Worm (Caenorhabditis elegans) whole organism, late embryonic: ENCODE data around the gene C45B11.5.

ENCODE experiments used
- C08G9.2 ChIP-seq: sonication (generic microtip); optimal IDR thresholded peaks from 2 replicates; lab custom pipeline; 2016; ENCODE audit warnings: mild to moderate bottlenecking, missing genetic modification characterization, moderate library complexity, missing compliant biosample characterization
- K09A11.1 ChIP-seq: sonication (generic microtip); optimal IDR thresholded peaks from 2 replicates; lab custom pipeline; 2017; ENCODE audit warnings: antibody characterized with exemption, mild to moderate bottlenecking, missing genetic modification characterization, missing compliant biosample characterization; ENCODE audit not compliant: insufficient read depth
- T23F11.4 ChIP-seq: fragments of 200-800 bp; sonication (Bioruptor generic); optimal IDR thresholded peaks from 2 replicates; lab custom pipeline; 2018; ENCODE audit warnings: mild to moderate bottlenecking, missing genetic modification characterization, missing compliant biosample characterization
- Y22D7AL.16 ChIP-seq: sonication (generic microtip); optimal IDR thresholded peaks from 2 replicates; lab custom pipeline; 2016; ENCODE audit warnings: missing genetic modification characterization, missing compliant biosample characterization
- ceh-18 ChIP-seq: sonication (generic microtip); optimal IDR thresholded peaks from 2 replicates; lab custom pipeline; 2016; ENCODE audit warnings: missing genetic modification characterization, missing compliant biosample characterization
- ceh-19 ChIP-seq: fragments of 200-800 bp; sonication (Bioruptor generic); optimal IDR thresholded peaks from 2 replicates; lab custom pipeline; 2018; ENCODE audit warnings: mild to moderate bottlenecking, missing genetic modification characterization, missing compliant biosample characterization
- ceh-2 ChIP-seq: sonication (generic microtip); optimal IDR thresholded peaks from 2 replicates; lab custom pipeline; 2016; ENCODE audit warnings: missing genotype, missing genetic modification characterization, missing compliant biosample characterization
- ceh-22 ChIP-seq: sonication (generic microtip); optimal IDR thresholded peaks from 2 replicates; lab custom pipeline; 2017; ENCODE audit warnings: missing biosample characterization, missing genetic modification characterization
- ceh-30 ChIP-seq: fragments of 150-350 bp; optimal IDR thresholded peaks from 2 replicates; lab custom pipeline; 2014; ENCODE audit warnings: missing biosample characterization, missing genetic modification characterization
- ceh-31 ChIP-seq: sonication (generic microtip); optimal IDR thresholded peaks from 2 replicates; lab custom pipeline; 2016; ENCODE audit warnings: missing genetic modification characterization, missing compliant biosample characterization
- ceh-45 ChIP-seq: fragments of 200-800 bp; sonication (Bioruptor generic); IDR thresholded peaks from 2 replicates; pipeline ENCODE4 v1.3.6; 2022; ENCODE audit warnings: missing genetic modification reagents, missing genetic modification characterization, missing compliant biosample characterization
- ceh-48 ChIP-seq: sonication (generic microtip); optimal IDR thresholded peaks from 2 replicates; lab custom pipeline; 2016; ENCODE audit warnings: missing genetic modification characterization, inconsistent platforms, missing compliant biosample characterization
- ceh-6 ChIP-seq: fragments of 200-800 bp; sonication (Bioruptor generic); optimal IDR thresholded peaks from 2 replicates; lab custom pipeline; 2018; ENCODE audit warnings: mild to moderate bottlenecking, missing genetic modification characterization, missing compliant biosample characterization
- ceh-9 ChIP-seq: sonication (generic microtip); optimal IDR thresholded peaks from 2 replicates; lab custom pipeline; 2016; ENCODE audit warnings: mild to moderate bottlenecking, missing genetic modification characterization, inconsistent platforms, missing compliant biosample characterization
- che-1 ChIP-seq: sonication (generic microtip); optimal IDR thresholded peaks from 2 replicates; lab custom pipeline; 2016; ENCODE audit warnings: mild to moderate bottlenecking, missing genetic modification characterization, missing compliant biosample characterization
- dve-1 ChIP-seq: sonication (generic microtip); optimal IDR thresholded peaks from 2 replicates; lab custom pipeline; 2017; ENCODE audit warnings: antibody characterized with exemption, mild to moderate bottlenecking, missing genetic modification characterization, missing compliant biosample characterization
- elt-2 ChIP-seq: sonication (generic microtip); optimal IDR thresholded peaks from 2 replicates; lab custom pipeline; 2016; ENCODE audit warnings: missing genetic modification reagents, missing genetic modification characterization, missing compliant biosample characterization
- fax-1 ChIP-seq: sonication (generic microtip); optimal IDR thresholded peaks from 2 replicates; lab custom pipeline; 2016; ENCODE audit warnings: missing genotype, missing genetic modification characterization, missing compliant biosample characterization
- fkh-10 ChIP-seq: fragments of 150-350 bp; optimal IDR thresholded peaks from 2 replicates; lab custom pipeline; 2014; ENCODE audit warnings: missing biosample characterization, missing genetic modification reagents, missing genetic modification characterization
- gmeb-2 ChIP-seq: sonication (generic microtip); optimal IDR thresholded peaks from 2 replicates; lab custom pipeline; 2016; ENCODE audit warnings: missing genetic modification characterization, inconsistent platforms, missing compliant biosample characterization
- lin-11 ChIP-seq: fragments of 200-800 bp; sonication (Bioruptor generic); optimal IDR thresholded peaks from 2 replicates; lab custom pipeline; 2018; ENCODE audit warnings: mild to moderate bottlenecking, missing genetic modification characterization, missing compliant biosample characterization
- madf-2 ChIP-seq: sonication (generic microtip); optimal IDR thresholded peaks from 2 replicates; lab custom pipeline; 2017; ENCODE audit warnings: missing genetic modification characterization, missing compliant biosample characterization
- mec-3 ChIP-seq: sonication (generic microtip); optimal IDR thresholded peaks from 2 replicates; lab custom pipeline; 2016; ENCODE audit warnings: borderline replicate concordance, missing genetic modification characterization, missing compliant biosample characterization
- nfya-1 ChIP-seq: sonication (generic microtip); optimal IDR thresholded peaks from 2 replicates; lab custom pipeline; 2017; ENCODE audit warnings: missing genetic modification characterization, mild to moderate bottlenecking, missing compliant biosample characterization, antibody characterized with exemption, moderate library complexity
- nhr-232 ChIP-seq: sonication (generic microtip); optimal IDR thresholded peaks from 2 replicates; lab custom pipeline; 2016; ENCODE audit warnings: missing genetic modification characterization, missing compliant biosample characterization
- odd-2 ChIP-seq: sonication (generic microtip); optimal IDR thresholded peaks from 2 replicates; lab custom pipeline; 2017; ENCODE audit warnings: antibody characterized with exemption, mild to moderate bottlenecking, missing genetic modification characterization, missing compliant biosample characterization
- pag-3 ChIP-seq: sonication (generic microtip); optimal IDR thresholded peaks from 2 replicates; lab custom pipeline; 2016; ENCODE audit warnings: missing compliant biosample characterization, missing genetic modification characterization, borderline replicate concordance
- pha-4 ChIP-seq: fragments of 150-350 bp; optimal IDR thresholded peaks from 2 replicates; lab custom pipeline; 2018; ENCODE audit warnings: missing biosample characterization, missing genetic modification reagents, missing genetic modification characterization
- pqm-1 ChIP-seq: sonication (generic microtip); optimal IDR thresholded peaks from 2 replicates; lab custom pipeline; 2016; ENCODE audit warnings: missing genetic modification characterization, missing compliant biosample characterization
- pros-1 ChIP-seq: fragments of 150-350 bp; optimal IDR thresholded peaks from 2 replicates; lab custom pipeline; 2014; ENCODE audit warnings: missing biosample characterization, missing genetic modification reagents, missing genetic modification characterization
- ref-2 ChIP-seq: sonication (generic microtip); optimal IDR thresholded peaks from 2 replicates; lab custom pipeline; 2016; ENCODE audit warnings: missing genetic modification characterization, missing compliant biosample characterization
- sox-4 ChIP-seq: sonication (generic microtip); optimal IDR thresholded peaks from 2 replicates; lab custom pipeline; 2017; ENCODE audit warnings: mild to moderate bottlenecking, missing genetic modification characterization, inconsistent platforms, missing compliant biosample characterization
- syd-9 ChIP-seq: sonication (generic microtip); optimal IDR thresholded peaks from 2 replicates; lab custom pipeline; 2016; ENCODE audit warnings: mild to moderate bottlenecking, missing genetic modification characterization, moderate library complexity, missing compliant biosample characterization
- unc-3 ChIP-seq, 2 experiments: fragments of 200-800 bp in 1 of 2; sonication (Bioruptor generic) in 1 of 2; sonication (generic microtip) in 1 of 2; conservative IDR thresholded peaks in 1 of 2; optimal IDR thresholded peaks in 1 of 2; 2 replicates each; pipeline versions ENCODE4 v1.3.6 to Lab custom; 2016 to 2022; ENCODE audit warnings: missing compliant biosample characterization in 2 of 2, missing genetic modification characterization in 2 of 2, missing genetic modification reagents in 1 of 2
- unc-55 ChIP-seq: sonication (generic microtip); optimal IDR thresholded peaks from 2 replicates; lab custom pipeline; 2017; ENCODE audit warnings: missing biosample characterization, missing genetic modification reagents, missing genetic modification characterization
- unc-86 ChIP-seq: sonication (generic microtip); optimal IDR thresholded peaks from 2 replicates; lab custom pipeline; 2016; ENCODE audit warnings: missing genetic modification characterization, missing compliant biosample characterization
- ztf-16 ChIP-seq: sonication (generic microtip); optimal IDR thresholded peaks from 2 replicates; lab custom pipeline; 2017; ENCODE audit warnings: missing genetic modification characterization, missing compliant biosample characterization

Gene C45B11.5

ce11 chrV:11004094-11004493, 37.5 kb upstream of the C45B11.5 start:
- TF ChIP-seq Y22D7AL.16 = no peak
- TF ChIP-seq ref-2 (tag; lab: Kevin White, UChicago) = no peak
- TF ChIP-seq ceh-19 = no peak
- no peak for TF ChIP-seq pqm-1 (tag; lab: Kevin White, UChicago)
- TF ChIP-seq ceh-18 (tag; lab: Kevin White, UChicago) = no peak
- TF ChIP-seq T23F11.4 = no peak
- TF ChIP-seq pha-4 (tag; lab: Kevin White, UChicago) = no peak
- no peak for TF ChIP-seq pag-3

ce11 chrV:11007651-11008050, 33.9 kb upstream of the C45B11.5 start:
- TF ChIP-seq unc-55 = no peak
- TF ChIP-seq elt-2 (tag; lab: Kevin White, UChicago) = peak; percentile 54

- TF ChIP-seq ceh-22 (tag; lab: Kevin White, UChicago) (no peak), elt-2 (tag; lab: Kevin White, UChicago) (peak; percentile 84)
- TF ChIP-seq, all 69 proteins: peak for 1
Measured at ce11 chrV:11009124-11009524, 32.5 kb upstream of the C45B11.5 start.

- TF ChIP-seq ceh-48 (tag; lab: Kevin White, UChicago) (no peak), ztf-16 (tag; lab: Kevin White, UChicago) (no peak), ceh-9 (tag; lab: Kevin White, UChicago) (no peak), pqm-1 (tag; lab: Kevin White, UChicago) (no peak), ceh-2 (no peak), nfya-1 (no peak), sox-4 (tag; lab: Kevin White, UChicago) (no peak), ceh-22 (tag; lab: Kevin White, UChicago) (no peak), elt-2 (tag; lab: Kevin White, UChicago) (no peak), unc-3 (GFP tag; conservative IDR thresholded peaks at IDR 0.05; lab: Robert Waterston, UW) (no peak), unc-3 (tag; optimal IDR thresholded peaks at IDR 0.05; lab: Kevin White, UChicago) (no peak), ceh-45 (GFP tag; lab: Robert Waterston, UW) (no peak), gmeb-2 (tag; lab: Kevin White, UChicago) (no peak), unc-86 (tag; lab: Kevin White, UChicago) (no peak), odd-2 (tag; lab: Kevin White, UChicago) (no peak), pros-1 (tag; lab: Kevin White, UChicago) (no peak), che-1 (no peak), madf-2 (no peak)
Measured at ce11 chrV:11010768-11011167, 30.8 kb upstream of the C45B11.5 start.

- TF ChIP-seq pha-4 (tag; lab: Kevin White, UChicago) (no peak), lin-11 (tag; lab: Kevin White, UChicago) (no peak), ceh-9 (tag; lab: Kevin White, UChicago) (no peak), ceh-6 (no peak), T23F11.4 (no peak), ceh-30 (tag; lab: Kevin White, UChicago) (no peak), unc-86 (tag; lab: Kevin White, UChicago) (no peak), elt-2 (tag; lab: Kevin White, UChicago) (no peak), ceh-31 (tag; lab: Kevin White, UChicago) (no peak)
Measured at ce11 chrV:11011807-11012206, 29.8 kb upstream of the C45B11.5 start.

ce11 chrV:11012419-11012818, 29.2 kb upstream of the C45B11.5 start, which contains the start of gene C13G3.1:
Gene C13G3.1 (minus strand): TSS chrV:11012465.
- no peak for TF ChIP-seq C08G9.2 (tag; lab: Kevin White, UChicago)
- TF ChIP-seq ref-2 (tag; lab: Kevin White, UChicago) = no peak
- TF ChIP-seq K09A11.1 (tag; lab: Kevin White, UChicago) = no peak
- no peak for TF ChIP-seq pag-3
- no peak for TF ChIP-seq unc-55
- TF ChIP-seq fkh-10 = no peak
- TF ChIP-seq dve-1 = no peak
- no peak for TF ChIP-seq mec-3
- no peak for TF ChIP-seq syd-9 (tag; lab: Kevin White, UChicago)
- no peak for TF ChIP-seq nhr-232 (tag; lab: Kevin White, UChicago)
- TF ChIP-seq fax-1 (tag; lab: Kevin White, UChicago) = no peak
